Fruit fly (Drosophila melanogaster): ENCODE measurements around the gene Ctr1A.

Gene Ctr1A

DNA sequence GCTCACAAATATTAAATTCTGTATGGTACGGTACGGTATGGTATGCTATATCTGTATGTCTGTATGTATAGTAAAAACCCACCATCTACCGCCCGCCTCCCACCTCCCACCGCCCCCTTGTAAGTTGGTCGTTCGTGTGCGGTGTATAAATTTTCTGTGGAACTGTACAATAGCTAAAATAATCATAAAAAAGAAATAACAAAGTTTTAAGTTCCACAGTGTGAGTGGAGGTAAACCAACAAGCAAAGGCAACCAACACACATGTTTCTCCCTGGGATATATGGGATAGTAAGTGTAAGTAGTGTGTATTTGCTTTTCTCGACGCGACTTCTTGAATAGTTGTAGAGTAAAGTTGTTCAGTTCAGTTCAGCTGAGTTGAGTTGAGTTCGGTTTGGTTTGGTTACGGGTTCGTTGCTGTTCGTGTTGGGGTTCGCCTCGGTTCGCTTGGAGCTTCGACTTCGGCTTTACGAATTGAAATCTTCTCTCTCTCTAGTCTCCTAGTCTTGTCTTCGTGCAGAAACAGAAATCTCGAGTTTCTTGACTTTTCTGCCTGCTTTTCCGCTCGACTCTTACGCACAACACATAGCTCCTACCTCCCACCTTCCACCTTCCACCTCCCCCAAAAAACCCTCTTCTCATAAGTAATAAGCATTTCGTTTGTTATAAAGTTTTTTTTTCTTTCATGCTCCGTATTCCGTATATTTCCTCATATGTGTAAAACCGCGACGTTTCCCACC, 45.3 kb downstream of the Ctr1A start:
- TF ChIP-seq Hr83 (GFP tag; optimal IDR thresholded peaks at IDR 0.05; ENCODE audit: poor library complexity, severe bottlenecking) (no peak), h (GFP tag; optimal IDR thresholded peaks at IDR 0.05) (no peak), Dfd (GFP tag; optimal IDR thresholded peaks at IDR 0.05) (no peak), foxo (GFP tag; optimal IDR thresholded peaks at IDR 0.05) (no peak), Rel (GFP tag; optimal IDR thresholded peaks at IDR 0.05) (no peak), Rel (tag; optimal IDR thresholded peaks at IDR 0.05) (no peak), dsf (GFP tag; optimal IDR thresholded peaks at IDR 0.05; ENCODE audit: borderline replicate concordance) (no peak), Hr78 (GFP tag; optimal IDR thresholded peaks at IDR 0.05) (no peak), Myc (optimal IDR thresholded peaks at IDR 0.05) (no peak), Dif (GFP tag; optimal IDR thresholded peaks at IDR 0.05; ENCODE audit: partially characterized antibody) (no peak), dmrt93B (GFP tag; optimal IDR thresholded peaks at IDR 0.05) (no peak), Vsx2 (GFP tag; optimal IDR thresholded peaks at IDR 0.05; ENCODE audit: partially characterized antibody) (no peak), rgr (GFP tag; optimal IDR thresholded peaks at IDR 0.05) (no peak), woc (GFP tag; optimal IDR thresholded peaks at IDR 0.05) (no peak), Abd-B (GFP tag; optimal IDR thresholded peaks at IDR 0.05) (no peak), Jra (GFP tag; optimal IDR thresholded peaks at IDR 0.05) (no peak), pan (optimal IDR thresholded peaks at IDR 0.05) (no peak), GATAd (GFP tag; optimal IDR thresholded peaks at IDR 0.05) (no peak)

DNA sequence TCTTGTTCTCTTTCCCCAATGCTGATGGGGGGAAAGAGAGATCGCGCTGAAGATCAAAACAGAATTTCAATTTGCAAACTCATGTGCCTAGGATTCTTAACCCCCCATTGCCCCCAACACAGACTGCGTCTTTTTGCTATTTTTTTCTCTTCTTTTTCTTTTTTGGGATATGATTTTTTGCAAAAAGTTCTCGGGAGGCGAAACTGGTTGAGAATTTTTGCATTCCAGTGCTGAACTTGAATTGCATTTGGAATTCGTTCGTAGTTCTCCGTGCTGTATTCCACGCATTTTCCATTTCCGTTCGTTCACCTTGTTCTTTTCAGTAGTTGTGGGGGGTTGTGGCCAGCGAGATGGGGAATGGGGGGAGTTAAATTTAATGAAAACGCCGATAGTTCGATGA, 46.7 kb downstream of the Ctr1A start:
- TF ChIP-seq Dif (GFP tag; optimal IDR thresholded peaks at IDR 0.05; ENCODE audit: partially characterized antibody) (peak; percentile 25), Vsx2 (GFP tag; optimal IDR thresholded peaks at IDR 0.05; ENCODE audit: partially characterized antibody) (no peak), usp (GFP tag; optimal IDR thresholded peaks at IDR 0.05) (no peak)

DNA sequence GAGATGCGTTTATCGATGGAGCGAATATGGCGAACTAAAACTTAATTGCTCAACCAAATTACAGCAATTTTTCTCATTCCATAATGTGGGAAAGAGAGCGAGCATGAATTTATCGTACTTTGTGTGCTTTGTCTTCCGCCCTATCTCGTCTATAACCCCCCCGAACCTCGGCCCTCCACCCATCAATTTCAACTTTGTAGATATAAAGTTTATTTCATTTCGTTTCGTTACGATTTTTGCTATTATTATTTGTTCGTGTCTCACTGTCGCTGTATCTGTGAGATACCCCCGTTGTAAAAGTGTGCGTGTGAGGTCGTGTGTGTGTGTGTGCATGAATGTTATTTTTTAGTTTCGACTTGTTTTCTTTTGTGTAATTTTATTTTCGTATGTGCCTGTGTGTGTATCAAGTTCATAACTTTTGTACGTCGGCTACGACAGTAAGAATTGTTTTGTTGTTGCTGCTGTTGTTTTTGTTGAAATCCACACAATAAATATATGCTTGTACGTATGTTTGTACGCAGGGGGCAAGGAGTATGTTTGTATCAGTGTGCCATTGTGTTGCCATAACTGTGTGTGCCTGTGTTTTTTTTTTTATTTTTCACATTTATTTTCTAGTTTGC, 47.2 kb downstream of the Ctr1A start:
- TF ChIP-seq CrebA (GFP tag; optimal IDR thresholded peaks at IDR 0.05; ENCODE audit: borderline replicate concordance): no peak
- no peak for TF ChIP-seq dsf (GFP tag; optimal IDR thresholded peaks at IDR 0.05; ENCODE audit: borderline replicate concordance)
- no peak for TF ChIP-seq Hnf4 (GFP tag; optimal IDR thresholded peaks at IDR 0.05)
- TF ChIP-seq rgr (GFP tag; optimal IDR thresholded peaks at IDR 0.05): no peak
- no peak for TF ChIP-seq GATAd (GFP tag; optimal IDR thresholded peaks at IDR 0.05)
- no peak for TF ChIP-seq dmrt93B (GFP tag; optimal IDR thresholded peaks at IDR 0.05)
- no peak for TF ChIP-seq jim (GFP tag; optimal IDR thresholded peaks at IDR 0.05)
- no peak for TF ChIP-seq Dif (GFP tag; optimal IDR thresholded peaks at IDR 0.05; ENCODE audit: partially characterized antibody)
- no peak for TF ChIP-seq Myc (optimal IDR thresholded peaks at IDR 0.05)
- no peak for TF ChIP-seq HLH106 (tag; optimal IDR thresholded peaks at IDR 0.05)
- TF ChIP-seq OdsH (GFP tag; optimal IDR thresholded peaks at IDR 0.05): no peak
- TF ChIP-seq N (GFP tag; optimal IDR thresholded peaks at IDR 0.05): no peak
- no peak for TF ChIP-seq Vsx2 (GFP tag; optimal IDR thresholded peaks at IDR 0.05; ENCODE audit: partially characterized antibody)
- no peak for TF ChIP-seq lola (GFP tag; optimal IDR thresholded peaks at IDR 0.05)
- TF ChIP-seq Sp1 (GFP tag; optimal IDR thresholded peaks at IDR 0.05): no peak
- TF ChIP-seq CG9705 (GFP tag; optimal IDR thresholded peaks at IDR 0.05): no peak

DNA sequence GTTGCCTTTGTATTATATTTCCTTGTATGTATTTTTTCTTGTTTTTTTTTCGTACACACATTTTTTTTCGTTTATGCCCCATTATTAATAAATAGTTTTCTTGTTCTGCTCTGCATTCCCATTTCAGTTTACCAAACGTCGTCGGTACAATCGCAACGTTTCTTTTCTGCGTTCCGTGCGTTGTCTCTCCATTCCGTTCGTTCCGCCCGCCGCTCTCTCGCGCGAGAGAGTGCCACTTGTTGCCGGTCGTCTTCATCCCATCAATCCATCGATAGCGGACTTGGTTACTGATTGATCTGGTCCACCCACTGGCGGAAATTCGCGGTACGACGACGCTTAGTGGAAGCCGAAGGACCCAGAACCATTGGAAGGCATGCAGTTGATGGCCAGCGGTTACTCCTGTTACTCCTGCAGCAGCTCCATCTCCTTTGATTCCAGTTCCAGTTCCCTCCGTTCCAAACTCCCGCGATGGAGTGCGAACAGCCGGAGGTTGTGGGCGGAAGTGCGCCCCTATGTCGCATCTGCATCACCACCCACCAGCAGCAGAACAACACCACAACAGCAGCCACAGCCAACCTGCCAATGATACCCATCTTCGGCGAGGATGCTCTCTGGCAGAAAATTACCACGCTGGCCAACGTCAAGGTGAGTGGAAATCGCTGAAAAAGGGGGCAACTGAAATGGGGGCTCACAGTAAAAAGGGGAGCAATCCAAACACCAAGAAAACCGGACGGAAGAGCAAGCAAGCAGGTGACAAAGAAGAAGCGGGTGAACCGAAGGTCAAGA, 48.0 kb downstream of the Ctr1A start:
- TF ChIP-seq h (GFP tag; optimal IDR thresholded peaks at IDR 0.05) (no peak), sv (GFP tag; optimal IDR thresholded peaks at IDR 0.05) (no peak), dmrt93B (GFP tag; optimal IDR thresholded peaks at IDR 0.05) (no peak), Hr78 (GFP tag; optimal IDR thresholded peaks at IDR 0.05) (no peak), psq (GFP tag; optimal IDR thresholded peaks at IDR 0.05) (no peak), N (GFP tag; optimal IDR thresholded peaks at IDR 0.05) (no peak), lola (GFP tag; optimal IDR thresholded peaks at IDR 0.05) (no peak), rgr (GFP tag; optimal IDR thresholded peaks at IDR 0.05) (no peak), woc (GFP tag; optimal IDR thresholded peaks at IDR 0.05) (no peak), CG9705 (GFP tag; optimal IDR thresholded peaks at IDR 0.05) (no peak), Hnf4 (GFP tag; optimal IDR thresholded peaks at IDR 0.05) (no peak), GATAd (GFP tag; optimal IDR thresholded peaks at IDR 0.05) (no peak)
